Fruit fly (Drosophila melanogaster): ENCODE measurements around the gene Lectin-galC1.
A peak's percentile ranks its signal among the peaks of the same experiment; 100 is the strongest.

Gene Lectin-galC1

dm6 chr2L:19416602-19417497 is at the start of gene Lectin-galC1:
Lectin-galC1 (plus strand) TSS chr2L:19417447.
- TF ChIP-seq noc (tag; optimal IDR thresholded peaks at IDR 0.05) = no peak

dm6 chr2L:19370046-19370445 is 47.2 kb upstream of the Lectin-galC1 start, which contains the start of gene CG17349:
CG17349 (plus strand) TSS chr2L:19370445.
- no peak for TF ChIP-seq noc (tag; optimal IDR thresholded peaks at IDR 0.05)

- no peak for TF ChIP-seq noc (tag; optimal IDR thresholded peaks at IDR 0.05)
Observed at dm6 chr2L:19373809-19374208, 43.4 kb upstream of the Lectin-galC1 start.

- no peak for TF ChIP-seq noc (tag; optimal IDR thresholded peaks at IDR 0.05)
Observed at dm6 chr2L:19376145-19376544, 41.1 kb upstream of the Lectin-galC1 start.

dm6 chr2L:19377129-19378083 is 39.8 kb upstream of the Lectin-galC1 start:
- no peak for TF ChIP-seq noc (tag; optimal IDR thresholded peaks at IDR 0.05)

- TF ChIP-seq noc (tag; optimal IDR thresholded peaks at IDR 0.05) = no peak
Observed at dm6 chr2L:19378620-19379019, 38.6 kb upstream of the Lectin-galC1 start.

dm6 chr2L:19380630-19381029 is 36.6 kb upstream of the Lectin-galC1 start, which contains the start of gene CG17350:
CG17350 (plus strand) TSS chr2L:19380930.
- TF ChIP-seq noc (tag; optimal IDR thresholded peaks at IDR 0.05) = no peak

- no peak for TF ChIP-seq noc (tag; optimal IDR thresholded peaks at IDR 0.05)
Observed at dm6 chr2L:19382353-19382752, 34.9 kb upstream of the Lectin-galC1 start.

- no peak for TF ChIP-seq noc (tag; optimal IDR thresholded peaks at IDR 0.05)
Observed at dm6 chr2L:19386106-19386715, 31.0 kb upstream of the Lectin-galC1 start, which contains the start of gene fon. fon (minus strand) TSS chr2L:19386205.

dm6 chr2L:19388966-19389365 is 28.3 kb upstream of the Lectin-galC1 start:
- TF ChIP-seq noc (tag; optimal IDR thresholded peaks at IDR 0.05) = no peak

dm6 chr2L:19389749-19390148 is 27.5 kb upstream of the Lectin-galC1 start, which contains the start of gene CG17549:
CG17549 (minus strand) TSS chr2L:19390075.
- no peak for TF ChIP-seq noc (tag; optimal IDR thresholded peaks at IDR 0.05)

dm6 chr2L:19393703-19394210 is 23.5 kb upstream of the Lectin-galC1 start, which contains the start of gene CG31798:
CG31798 (plus strand) TSS chr2L:19394160.
- no peak for TF ChIP-seq noc (tag; optimal IDR thresholded peaks at IDR 0.05)

- peak; percentile 16 for TF ChIP-seq noc (tag; optimal IDR thresholded peaks at IDR 0.05)
Observed at dm6 chr2L:19397617-19398316, 19.5 kb upstream of the Lectin-galC1 start.

- TF ChIP-seq noc (tag; optimal IDR thresholded peaks at IDR 0.05) = peak; percentile 76
Observed at dm6 chr2L:19398317-19399234, 18.7 kb upstream of the Lectin-galC1 start, which contains the start of gene CG17544. CG17544 (minus strand) TSS chr2L:19398493.
